Fruit fly (Drosophila melanogaster) whole organism, embryonic: ENCODE measurements around the gene thoc7.

Experiments
- Ada2b ChIP-seq: fragments of 200-800 bp; sonication (Bioruptor generic); IDR thresholded peaks from 2 replicates; pipeline ENCODE4 v1.3.6; 2022; ENCODE audit warnings: missing biosample characterization, missing genetic modification characterization
- Bdp1 ChIP-seq: fragments of 200-800 bp; sonication (Bioruptor generic); optimal IDR thresholded peaks from 3 replicates; lab custom pipeline; 2016; ENCODE audit warnings: missing biosample characterization, missing genetic modification characterization
- CG10979 ChIP-seq: fragments of 200-800 bp; sonication (Bioruptor generic); optimal IDR thresholded peaks from 2 replicates; lab custom pipeline; 2018; ENCODE audit warnings: missing biosample characterization, mild to moderate bottlenecking, missing genetic modification characterization, moderate library complexity
- CG11696 ChIP-seq: fragments of 200-800 bp; sonication (Bioruptor generic); IDR thresholded peaks from 2 replicates; pipeline ENCODE4 v1.3.6; 2022; ENCODE audit warnings: missing biosample characterization, missing genetic modification characterization
- CG15011 ChIP-seq: fragments of 200-800 bp; sonication (Bioruptor generic); optimal IDR thresholded peaks from 3 replicates; lab custom pipeline; 2018; ENCODE audit warnings: missing biosample characterization, mild to moderate bottlenecking, missing genetic modification characterization
- CG16779 ChIP-seq: fragments of 200-800 bp; sonication (Bioruptor generic); IDR thresholded peaks from 2 replicates; pipeline ENCODE4 v1.3.6; 2022; ENCODE audit warnings: missing biosample characterization, missing genetic modification characterization
- CG30431 ChIP-seq: fragments of 200-800 bp; sonication (Bioruptor generic); optimal IDR thresholded peaks from 2 replicates; lab custom pipeline; 2017; ENCODE audit warnings: missing biosample characterization, missing genetic modification characterization
- CG4360 ChIP-seq: fragments of 200-800 bp; sonication (Bioruptor generic); IDR thresholded peaks from 2 replicates; pipeline ENCODE4 v1.3.6; 2022; ENCODE audit warnings: missing biosample characterization, missing genetic modification characterization
- CG6654 ChIP-seq: fragments of 200-800 bp; sonication (Bioruptor generic); optimal IDR thresholded peaks from 2 replicates; lab custom pipeline; 2017; ENCODE audit warnings: missing biosample characterization, mild to moderate bottlenecking, missing genetic modification characterization
- CG6689 ChIP-seq: fragments of 200-800 bp; sonication (Bioruptor generic); IDR thresholded peaks from 2 replicates; pipeline ENCODE4 v1.3.6; 2022; ENCODE audit warnings: missing biosample characterization, missing genetic modification characterization
- CG6791 ChIP-seq: fragments of 200-800 bp; sonication (Bioruptor generic); IDR thresholded peaks from 3 replicates; pipeline ENCODE4 v1.3.6; 2022; ENCODE audit warnings: missing biosample characterization, missing genetic modification characterization; ENCODE audit not compliant: partially characterized antibody
- CG7987 ChIP-seq: fragments of 200-800 bp; sonication (Bioruptor generic); optimal IDR thresholded peaks from 2 replicates; lab custom pipeline; 2018; ENCODE audit warnings: missing biosample characterization, mild to moderate bottlenecking, missing genetic modification characterization, moderate library complexity
- CG8388 ChIP-seq: fragments of 200-800 bp; sonication (Bioruptor generic); optimal IDR thresholded peaks from 2 replicates; lab custom pipeline; 2019; ENCODE audit warnings: missing biosample characterization, mild to moderate bottlenecking, missing genetic modification characterization, moderate library complexity
- CG9797 ChIP-seq: fragments of 200-800 bp; sonication (Bioruptor generic); optimal IDR thresholded peaks from 3 replicates; lab custom pipeline; 2018; ENCODE audit warnings: missing biosample characterization, mild to moderate bottlenecking, missing genetic modification characterization
- Camta ChIP-seq: fragments of 200-800 bp; sonication (Bioruptor generic); optimal IDR thresholded peaks from 2 replicates; lab custom pipeline; 2016; ENCODE audit warnings: missing biosample characterization, missing genetic modification characterization
- CkIIα-i1 ChIP-seq: fragments of 200-800 bp; sonication (Bioruptor generic); IDR thresholded peaks from 2 replicates; pipeline ENCODE4 v1.3.6; 2022; ENCODE audit warnings: missing biosample characterization, missing genetic modification characterization
- Dfd ChIP-seq, 2 experiments: fragments of >200 bp; optimal IDR thresholded peaks; 2 replicates each; lab custom pipeline; 2017; ENCODE audit warnings: missing biosample characterization in 2 of 2, missing genetic modification characterization in 2 of 2
- Eip74EF ChIP-seq, 2 experiments: fragments of 200-800 bp in 1 of 2; fragments of >200 bp in 1 of 2; sonication (Bioruptor generic) in 1 of 2; optimal IDR thresholded peaks; 2 replicates each; lab custom pipeline; 2017 to 2019; ENCODE audit warnings: missing biosample characterization in 2 of 2, missing genetic modification characterization in 2 of 2, mild to moderate bottlenecking in 1 of 2, moderate library complexity in 1 of 2
- Fer2 ChIP-seq: fragments of 200-800 bp; sonication (Bioruptor generic); optimal IDR thresholded peaks from 2 replicates; lab custom pipeline; 2018; ENCODE audit warnings: missing biosample characterization, mild to moderate bottlenecking, missing genetic modification characterization, moderate library complexity
- Hr39 ChIP-seq: fragments of >200 bp; optimal IDR thresholded peaks from 2 replicates; lab custom pipeline; 2017
- Lhr ChIP-seq: fragments of 200-800 bp; sonication (Bioruptor generic); optimal IDR thresholded peaks from 3 replicates; lab custom pipeline; 2017; ENCODE audit warnings: mild to moderate bottlenecking, missing biosample characterization, missing genetic modification reagents, missing genetic modification characterization
- Mad ChIP-seq: fragments of 200-800 bp; sonication (Bioruptor generic); optimal IDR thresholded peaks from 2 replicates; lab custom pipeline; 2016; ENCODE audit warnings: missing biosample characterization, missing genetic modification characterization
- NK7.1 ChIP-seq: fragments of 200-800 bp; sonication (Bioruptor generic); optimal IDR thresholded peaks from 3 replicates; lab custom pipeline; 2016; ENCODE audit warnings: missing biosample characterization, missing genetic modification characterization
- Opbp ChIP-seq: fragments of 200-800 bp; sonication (Bioruptor generic); IDR thresholded peaks from 3 replicates; pipeline ENCODE4 v1.3.6; 2022; ENCODE audit warnings: missing biosample characterization, missing genetic modification characterization; ENCODE audit not compliant: partially characterized antibody
- Optix ChIP-seq: fragments of 200-800 bp; sonication (Bioruptor generic); IDR thresholded peaks from 3 replicates; pipeline ENCODE4 v1.3.6; 2022; ENCODE audit warnings: missing biosample characterization, missing genetic modification characterization
- Sox100B ChIP-seq: fragments of 200-800 bp; sonication (Bioruptor generic); optimal IDR thresholded peaks from 3 replicates; lab custom pipeline; 2018; ENCODE audit warnings: missing biosample characterization, mild to moderate bottlenecking, missing genetic modification characterization
- Sox102F ChIP-seq: fragments of 200-800 bp; sonication (Bioruptor generic); optimal IDR thresholded peaks from 2 replicates; lab custom pipeline; 2018; ENCODE audit warnings: missing biosample characterization, mild to moderate bottlenecking, missing genetic modification characterization, moderate library complexity
- Tbp ChIP-seq: fragments of >200 bp; optimal IDR thresholded peaks from 2 replicates; lab custom pipeline; 2018; ENCODE audit warnings: missing biosample characterization, missing genetic modification characterization
- Xbp1 ChIP-seq: fragments of 200-800 bp; sonication (Bioruptor generic); optimal IDR thresholded peaks from 3 replicates; lab custom pipeline; 2016; ENCODE audit warnings: missing biosample characterization, mild to moderate bottlenecking, missing genetic modification characterization
- ase ChIP-seq: fragments of 200-800 bp; sonication (Bioruptor generic); IDR thresholded peaks from 3 replicates; pipeline ENCODE4 v1.3.6; 2022; ENCODE audit warnings: missing biosample characterization, missing genetic modification characterization
- ato ChIP-seq: fragments of 200-800 bp; sonication (Bioruptor generic); IDR thresholded peaks from 2 replicates; pipeline ENCODE4 v1.3.6; 2022; ENCODE audit warnings: missing biosample characterization, missing genetic modification characterization; ENCODE audit not compliant: partially characterized antibody
- bsh ChIP-seq, 2 experiments: fragments of 200-800 bp; sonication (Bioruptor generic); optimal IDR thresholded peaks; 2 replicates each; lab custom pipeline; 2017 to 2018; ENCODE audit warnings: mild to moderate bottlenecking in 2 of 2, missing biosample characterization in 2 of 2, missing genetic modification characterization in 2 of 2, moderate library complexity in 1 of 2
- cad ChIP-seq: fragments of >200 bp; optimal IDR thresholded peaks from 2 replicates; lab custom pipeline; 2017; ENCODE audit warnings: missing biosample characterization, missing genetic modification characterization
- danr ChIP-seq: fragments of 200-800 bp; sonication (Bioruptor generic); IDR thresholded peaks from 2 replicates; pipeline ENCODE4 v1.3.6; 2022; ENCODE audit warnings: missing biosample characterization, missing genetic modification characterization
- dm ChIP-seq: fragments of 200-800 bp; sonication (Bioruptor generic); optimal IDR thresholded peaks from 3 replicates; lab custom pipeline; 2016; ENCODE audit warnings: missing biosample characterization, missing genetic modification characterization
- fd102C ChIP-seq: fragments of 200-800 bp; sonication (Bioruptor generic); optimal IDR thresholded peaks from 2 replicates; lab custom pipeline; 2018; ENCODE audit warnings: missing biosample characterization, mild to moderate bottlenecking, missing genetic modification characterization, moderate library complexity
- fd96Cb ChIP-seq: fragments of 200-800 bp; sonication (Bioruptor generic); optimal IDR thresholded peaks from 2 replicates; lab custom pipeline; 2018; ENCODE audit warnings: missing biosample characterization, mild to moderate bottlenecking, missing genetic modification characterization, moderate library complexity
- lab ChIP-seq: fragments of 200-800 bp; sonication (Bioruptor generic); optimal IDR thresholded peaks from 3 replicates; lab custom pipeline; 2017; ENCODE audit warnings: missing biosample characterization, missing genetic modification characterization, mild to moderate bottlenecking, moderate library complexity, missing genetic modification reagents
- onecut ChIP-seq: fragments of 200-800 bp; sonication (Bioruptor generic); IDR thresholded peaks from 2 replicates; pipeline ENCODE4 v1.3.6; 2022; ENCODE audit warnings: missing biosample characterization, missing genetic modification characterization
- phol ChIP-seq: fragments of 200-800 bp; sonication (Bioruptor generic); optimal IDR thresholded peaks from 3 replicates; lab custom pipeline; 2018; ENCODE audit warnings: missing biosample characterization, mild to moderate bottlenecking, missing genetic modification characterization, moderate library complexity
- pnt ChIP-seq: fragments of 200-800 bp; sonication (Bioruptor generic); optimal IDR thresholded peaks from 3 replicates; lab custom pipeline; 2016; ENCODE audit warnings: missing biosample characterization, missing genetic modification characterization
- salm ChIP-seq: fragments of 200-800 bp; sonication (Bioruptor generic); optimal IDR thresholded peaks from 2 replicates; lab custom pipeline; 2018; ENCODE audit warnings: missing biosample characterization, mild to moderate bottlenecking, missing genetic modification characterization
- schlank ChIP-seq: fragments of 200-800 bp; sonication (Bioruptor generic); optimal IDR thresholded peaks from 2 replicates; lab custom pipeline; 2018; ENCODE audit warnings: missing biosample characterization, mild to moderate bottlenecking, missing genetic modification characterization
- seq ChIP-seq: fragments of 200-800 bp; sonication (Bioruptor generic); IDR thresholded peaks from 2 replicates; pipeline ENCODE4 v1.3.6; 2022; ENCODE audit warnings: missing biosample characterization, missing genetic modification characterization
- slp2 ChIP-seq: fragments of 200-800 bp; sonication (Bioruptor generic); optimal IDR thresholded peaks from 2 replicates; lab custom pipeline; 2016; ENCODE audit warnings: missing biosample characterization, missing genetic modification characterization
- sqz ChIP-seq: fragments of 200-800 bp; sonication (Bioruptor generic); optimal IDR thresholded peaks from 3 replicates; lab custom pipeline; 2018; ENCODE audit warnings: missing biosample characterization, mild to moderate bottlenecking, missing genetic modification characterization
- z ChIP-seq: fragments of 200-800 bp; sonication (Bioruptor generic); IDR thresholded peaks from 3 replicates; pipeline ENCODE4 v1.3.6; 2022; ENCODE audit warnings: missing biosample characterization, missing genetic modification characterization
- zf30C ChIP-seq: fragments of 200-800 bp; sonication (Bioruptor generic); optimal IDR thresholded peaks from 3 replicates; lab custom pipeline; 2018; ENCODE audit warnings: missing biosample characterization, mild to moderate bottlenecking, missing genetic modification characterization

The thoc7 gene

DNA sequence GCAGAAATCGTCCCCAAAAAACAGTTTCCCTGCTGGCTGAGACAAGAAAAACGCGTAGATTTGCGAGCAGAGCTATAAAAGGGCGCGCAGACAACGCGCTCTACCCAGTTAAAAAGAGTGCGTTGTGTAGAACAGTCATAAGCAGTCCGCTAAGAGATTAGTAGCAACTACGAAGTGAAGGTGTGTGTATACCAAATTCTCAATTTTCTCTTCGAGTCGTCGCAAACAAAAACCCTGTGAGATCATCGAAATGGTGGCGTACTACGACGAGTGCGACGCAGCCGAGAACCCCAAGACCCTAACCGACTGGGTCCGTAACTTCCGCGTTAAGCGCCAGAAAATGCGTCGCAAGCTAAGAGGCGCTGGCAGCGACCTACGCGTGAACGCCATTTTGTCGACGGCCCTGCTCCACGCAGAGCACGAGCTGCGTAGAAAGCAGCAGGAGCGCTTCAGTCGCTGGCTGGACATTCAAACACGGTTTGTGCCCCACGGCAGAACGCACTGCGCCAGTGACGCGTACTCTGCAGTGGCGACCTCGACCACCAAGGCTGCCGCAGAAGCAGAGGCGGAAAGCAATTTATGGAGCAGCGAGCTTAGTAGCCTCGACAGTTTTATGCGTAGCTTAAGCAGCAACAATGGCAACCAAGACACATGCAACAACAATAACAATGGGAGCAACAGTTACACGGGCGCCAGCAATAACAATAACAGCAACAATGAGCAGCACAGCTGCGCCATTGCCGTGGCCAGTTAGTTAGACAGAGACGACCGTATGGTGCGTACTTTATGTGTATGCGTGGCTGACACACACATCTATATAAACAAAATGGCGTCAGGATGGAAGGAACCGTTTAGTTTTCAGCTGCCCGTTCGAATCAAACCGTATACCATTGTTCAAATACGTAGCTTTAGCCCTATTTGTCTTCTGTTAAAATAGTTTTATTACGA is 11.8 kb upstream of the thoc7 start (continued):
- no peak for TF ChIP-seq CG6689 (GFP tag; lab: Robert Waterston, UW)
- no peak for TF ChIP-seq CkIIα-i1 (GFP tag; lab: Robert Waterston, UW)
- no peak for TF ChIP-seq ase
- TF ChIP-seq slp2 (GFP tag; lab: Kevin White, UChicago), result no peak
- TF ChIP-seq Sox100B (GFP tag; lab: Kevin White, UChicago), result peak; percentile 20
- peak; percentile 36; the same call in 1 of the 3 replicates for TF ChIP-seq z (GFP tag; lab: Robert Waterston, UW)
- no peak for TF ChIP-seq bsh (GFP tag; optimal IDR thresholded peaks at IDR 0.05; lab: Kevin White, UChicago)
- no peak for TF ChIP-seq Ada2b (GFP tag; lab: Robert Waterston, UW)
- no peak for TF ChIP-seq CG8388
- TF ChIP-seq Bdp1 (GFP tag; lab: Kevin White, UChicago), result peak; percentile 20
- no peak for TF ChIP-seq sqz (GFP tag; lab: Kevin White, UChicago)
- no peak for TF ChIP-seq zf30C (GFP tag; lab: Kevin White, UChicago)
- TF ChIP-seq Opbp (GFP tag; lab: Robert Waterston, UW), result peak; percentile 69
- TF ChIP-seq Dfd (GFP tag; optimal IDR thresholded peaks at IDR 0.05; lab: Kevin White, UChicago), result no peak
- TF ChIP-seq Optix (GFP tag; lab: Robert Waterston, UW), result peak; percentile 48; the same call in 1 of the 3 replicates
- TF ChIP-seq Hr39 (lab: Kevin White, UChicago), result no peak
- peak; percentile 48 for TF ChIP-seq ato (GFP tag; lab: Robert Waterston, UW)
- TF ChIP-seq CG11696 (GFP tag; lab: Robert Waterston, UW), result no peak
- TF ChIP-seq Eip74EF (GFP tag; optimal IDR thresholded peaks at IDR 0.05; lab: Kevin White, UChicago), result peak in 1 of 2 experiments; percentile 81
- peak; percentile 3; the same call in 1 of the 2 replicates for TF ChIP-seq onecut
- no peak for TF ChIP-seq Mad
- peak; percentile 3 for TF ChIP-seq salm (tag; lab: Kevin White, UChicago)
- peak; percentile 46; the same call in 1 of the 2 replicates for TF ChIP-seq CG16779 (GFP tag; lab: Robert Waterston, UW)
- TF ChIP-seq CG10979 (tag; lab: Kevin White, UChicago), result no peak
- peak; percentile 97 for TF ChIP-seq phol (tag; lab: Kevin White, UChicago)
- no peak for TF ChIP-seq danr
- no peak for TF ChIP-seq CG15011 (GFP tag; lab: Kevin White, UChicago)
- no peak for TF ChIP-seq CG9797 (GFP tag; lab: Kevin White, UChicago)
- no peak for TF ChIP-seq NK7.1 (GFP tag; lab: Kevin White, UChicago)
- TF ChIP-seq cad, result no peak
- TF ChIP-seq pnt (GFP tag; lab: Kevin White, UChicago), result no peak
- TF ChIP-seq Lhr (GFP tag; lab: Kevin White, UChicago), result no peak
- TF ChIP-seq CG7987, result peak; percentile 43
- TF ChIP-seq seq (GFP tag; lab: Robert Waterston, UW), result peak; percentile 43; the same call in 1 of the 2 replicates
- TF ChIP-seq Sox102F (GFP tag; lab: Kevin White, UChicago), result no peak
- TF ChIP-seq CG6654 (GFP tag; lab: Kevin White, UChicago), result no peak
- peak; percentile 16 for TF ChIP-seq lab
- no peak for TF ChIP-seq dm
- TF ChIP-seq fd96Cb, result no peak
- TF ChIP-seq CG30431 (GFP tag; lab: Kevin White, UChicago), result no peak
- TF ChIP-seq fd102C (GFP tag; lab: Kevin White, UChicago), result no peak
- peak; percentile 80 for TF ChIP-seq CG4360
- no peak for TF ChIP-seq Xbp1
- TF ChIP-seq Fer2 (tag; lab: Kevin White, UChicago), result no peak
- no peak for TF ChIP-seq schlank (tag; lab: Kevin White, UChicago)
- no peak for TF ChIP-seq Camta
- peak; percentile 54; the same call in 2 of the 3 replicates for TF ChIP-seq CG6791
- TF ChIP-seq Tbp, result peak; percentile 82
